Fruit fly (Drosophila melanogaster): ENCODE measurements around the gene CG9915.

The CG9915 gene

dm6 chrX:16358670-16359320 is 45.9 kb upstream of the CG9915 start, which contains the start of the genes U2af50 and PIG-Q (continued):
- TF ChIP-seq bcd (GFP tag; optimal IDR thresholded peaks at IDR 0.05) (peak; percentile 93), nerfin-2 (GFP tag; IDR thresholded peaks at IDR 0.05; ENCODE audit: partially characterized antibody) (no peak), CG9215 (GFP tag; IDR thresholded peaks at IDR 0.05) (no peak; the same call in 1 of the 2 replicates), Deaf1 (tag; optimal IDR thresholded peaks at IDR 0.05) (peak; percentile 78), CG2129 (GFP tag; IDR thresholded peaks at IDR 0.05; ENCODE audit: partially characterized antibody) (no peak), tgo (GFP tag; IDR thresholded peaks at IDR 0.05) (peak; percentile 93), HHEX (GFP tag; optimal IDR thresholded peaks at IDR 0.05) (peak; percentile 91), CG3163 (GFP tag; optimal IDR thresholded peaks at IDR 0.05) (peak; percentile 32), fd3F (GFP tag; optimal IDR thresholded peaks at IDR 0.05) (peak; percentile 93), CG8290 (GFP tag; optimal IDR thresholded peaks at IDR 0.05) (peak; percentile 79), CG8290 (tag; optimal IDR thresholded peaks at IDR 0.05) (peak in 1 of 2 experiments; percentile 19), Mes4 (GFP tag; optimal IDR thresholded peaks at IDR 0.05) (peak; percentile 16), Poxn (GFP tag; IDR thresholded peaks at IDR 0.05) (peak; percentile 68), kah (GFP tag; optimal IDR thresholded peaks at IDR 0.05) (peak; percentile 82), vnd (GFP tag; IDR thresholded peaks at IDR 0.05; ENCODE audit: partially characterized antibody) (no peak), gem (tag; optimal IDR thresholded peaks at IDR 0.05) (peak; percentile 97), CG17385 (GFP tag; optimal IDR thresholded peaks at IDR 0.05) (peak; percentile 87), CG6175 (GFP tag; IDR thresholded peaks at IDR 0.05) (no peak), CG7556 (GFP tag; optimal IDR thresholded peaks at IDR 0.05) (peak; percentile 90), tna (GFP tag; IDR thresholded peaks at IDR 0.05; ENCODE audit: partially characterized antibody) (no peak), ci (GFP tag; IDR thresholded peaks at IDR 0.05) (no peak; the same call in none of the 3 replicates), cwo (GFP tag; optimal IDR thresholded peaks at IDR 0.05) (peak; percentile 84), CG11456 (GFP tag; IDR thresholded peaks at IDR 0.05) (no peak), fd64A (GFP tag; optimal IDR thresholded peaks at IDR 0.05) (no peak), az2 (GFP tag; optimal IDR thresholded peaks at IDR 0.05) (peak; percentile 92), Hmr (GFP tag; optimal IDR thresholded peaks at IDR 0.05) (no peak), crc (GFP tag; optimal IDR thresholded peaks at IDR 0.05) (no peak), Vsx1 (GFP tag; optimal IDR thresholded peaks at IDR 0.05) (no peak), jing (GFP tag; optimal IDR thresholded peaks at IDR 0.05) (no peak), peb (GFP tag; IDR thresholded peaks at IDR 0.05) (peak; percentile 78), CG14050 (GFP tag; IDR thresholded peaks at IDR 0.05) (no peak; the same call in 1 of the 3 replicates), CG13775 (GFP tag; optimal IDR thresholded peaks at IDR 0.05) (peak; percentile 95), psq (GFP tag; optimal IDR thresholded peaks at IDR 0.05) (peak; percentile 78), CG3065 (GFP tag; optimal IDR thresholded peaks at IDR 0.05) (peak; percentile 84), CG16863 (GFP tag; optimal IDR thresholded peaks at IDR 0.05) (peak; percentile 33), Nf-YC (tag; optimal IDR thresholded peaks at IDR 0.05) (peak; percentile 83), NfI (GFP tag; optimal IDR thresholded peaks at IDR 0.05) (peak; percentile 93), mam (GFP tag; optimal IDR thresholded peaks at IDR 0.05) (peak; percentile 77), Dp (GFP tag; optimal IDR thresholded peaks at IDR 0.05) (peak; percentile 17), ro (GFP tag; IDR thresholded peaks at IDR 0.05) (peak; percentile 82), Atf-2 (GFP tag; optimal IDR thresholded peaks at IDR 0.05) (peak; percentile 41), inv (GFP tag; IDR thresholded peaks at IDR 0.05; ENCODE audit: partially characterized antibody) (peak; percentile 47; the same call in 1 of the 2 replicates), BtbVII (GFP tag; optimal IDR thresholded peaks at IDR 0.05) (peak; percentile 90), CG15601 (tag; optimal IDR thresholded peaks at IDR 0.05) (peak; percentile 90), gcm (GFP tag; optimal IDR thresholded peaks at IDR 0.05) (peak; percentile 92), chm (GFP tag; IDR thresholded peaks at IDR 0.05) (no peak), prd (optimal IDR thresholded peaks at IDR 0.05) (no peak), prd (GFP tag; IDR thresholded peaks at IDR 0.05) (peak; percentile 96), ab (GFP tag; optimal IDR thresholded peaks at IDR 0.05) (peak; percentile 66), stc (GFP tag; IDR thresholded peaks at IDR 0.05) (no peak; the same call in 1 of the 2 replicates)

Data from whole organism, embryonic.